Fruit fly (Drosophila melanogaster) Kc167 (cell line): ENCODE data around the gene Mip.

ENCODE experiments used
- Myc ChIP-seq: fragments of >200 bp; optimal IDR thresholded peaks from 2 replicates; lab custom pipeline; 2017; ENCODE audit warnings: missing external identifiers
- Sin3A ChIP-seq: fragments of >200 bp; optimal IDR thresholded peaks from 2 replicates; lab custom pipeline; 2018; ENCODE audit warnings: missing external identifiers
- h ChIP-seq: fragments of >200 bp; optimal IDR thresholded peaks from 3 replicates; lab custom pipeline; 2018; ENCODE audit warnings: missing external identifiers
- insv ChIP-seq: fragments of >200 bp; optimal IDR thresholded peaks from 3 replicates; lab custom pipeline; 2018; ENCODE audit warnings: missing external identifiers
- psq ChIP-seq: fragments of >200 bp; optimal IDR thresholded peaks from 2 replicates; lab custom pipeline; 2017; ENCODE audit warnings: missing external identifiers
- ttk ChIP-seq: sonication (Bioruptor generic); optimal IDR thresholded peaks from 2 replicates; lab custom pipeline; 2017; ENCODE audit warnings: missing external identifiers

The Mip gene

DNA sequence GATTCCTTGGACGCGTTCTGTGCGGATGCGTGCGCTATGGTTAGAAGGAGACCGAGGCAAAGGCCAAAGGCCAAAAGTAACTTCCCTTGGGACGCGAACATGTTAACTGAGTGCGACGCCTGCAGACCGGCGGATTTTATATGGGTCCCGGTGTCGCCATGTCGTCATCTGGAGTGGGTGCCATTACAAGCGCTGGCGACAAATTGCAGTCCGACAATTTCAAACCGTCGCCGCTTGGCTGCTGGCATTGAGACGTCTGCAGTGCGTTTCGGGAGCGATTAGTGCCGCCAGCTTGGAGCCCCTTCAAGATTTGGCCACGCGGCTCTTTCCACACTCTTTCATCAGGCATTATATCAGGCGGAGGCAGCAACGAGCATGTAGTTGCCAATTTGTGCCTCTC is 8.2 kb downstream of the Mip start, which contains the start of gene CG13727:
CG13727 (minus strand) TSS at position 101 of the 400 bp plus-strand sequence.
- TF ChIP-seq Sin3A: no peak
- no peak for TF ChIP-seq insv (lab: Kevin White, UChicago)
- TF ChIP-seq ttk (lab: Kevin White, UChicago): no peak
- TF ChIP-seq psq (lab: Kevin White, UChicago): no peak
- no peak for TF ChIP-seq Myc (lab: Kevin White, UChicago)
- no peak for TF ChIP-seq h (lab: Kevin White, UChicago)

- TF ChIP-seq insv (lab: Kevin White, UChicago) (no peak), psq (lab: Kevin White, UChicago) (no peak), Sin3A (no peak), h (lab: Kevin White, UChicago) (no peak), Myc (lab: Kevin White, UChicago) (no peak), ttk (lab: Kevin White, UChicago) (no peak)
Measured at dm6 chr3L:17339756-17340155, 9.7 kb downstream of the Mip start.

DNA sequence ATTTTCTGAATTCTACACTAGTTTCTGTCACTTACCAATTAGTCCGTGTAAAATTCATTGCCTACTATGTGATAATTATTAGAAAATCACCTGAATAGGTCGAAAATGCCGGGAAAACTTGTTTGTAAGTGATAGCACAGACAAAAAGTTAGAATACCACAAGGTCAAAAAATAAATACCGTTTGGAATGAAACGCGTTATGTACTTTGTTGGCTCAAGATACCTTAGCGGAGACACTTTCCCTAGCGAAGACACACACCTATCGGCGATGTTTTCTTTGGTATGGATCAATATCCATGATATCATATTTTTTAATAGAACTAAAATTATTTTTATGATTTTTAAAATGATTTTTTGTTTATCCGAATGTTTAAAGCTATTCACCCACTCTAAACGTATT is 10.3 kb downstream of the Mip start, which contains the start of gene CG6479:
CG6479 (minus strand) TSS at position 141 of the 400 bp plus-strand sequence.
- no peak for TF ChIP-seq Myc (lab: Kevin White, UChicago)
- TF ChIP-seq ttk (lab: Kevin White, UChicago): no peak
- TF ChIP-seq psq (lab: Kevin White, UChicago): no peak
- no peak for TF ChIP-seq Sin3A
- TF ChIP-seq insv (lab: Kevin White, UChicago): no peak
- TF ChIP-seq h (lab: Kevin White, UChicago): no peak

DNA sequence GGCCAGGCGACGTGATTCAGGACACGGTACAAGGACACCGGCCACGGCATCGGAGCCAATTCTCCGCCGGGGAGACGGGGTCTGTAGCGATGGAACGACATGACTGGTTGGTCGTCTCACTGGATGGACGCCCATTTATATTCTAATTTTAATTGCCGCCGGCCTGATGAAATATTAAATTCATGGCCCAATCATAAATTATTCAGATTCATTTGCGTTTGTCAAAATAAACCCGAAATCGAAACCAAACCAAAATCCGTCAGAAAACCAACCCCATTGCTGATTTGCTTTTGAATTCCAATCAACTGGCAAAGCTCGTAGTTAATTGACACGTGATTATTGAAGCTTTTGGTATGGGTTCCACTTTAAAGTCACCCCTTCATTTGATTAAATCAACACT is 20.4 kb downstream of the Mip start, which contains the start of gene Or74a:
Or74a (minus strand) TSS at position 101 of the 400 bp plus-strand sequence.
- TF ChIP-seq Myc (lab: Kevin White, UChicago) (no peak), psq (lab: Kevin White, UChicago) (no peak), Sin3A (no peak), insv (lab: Kevin White, UChicago) (no peak), ttk (lab: Kevin White, UChicago) (no peak), h (lab: Kevin White, UChicago) (no peak)

DNA sequence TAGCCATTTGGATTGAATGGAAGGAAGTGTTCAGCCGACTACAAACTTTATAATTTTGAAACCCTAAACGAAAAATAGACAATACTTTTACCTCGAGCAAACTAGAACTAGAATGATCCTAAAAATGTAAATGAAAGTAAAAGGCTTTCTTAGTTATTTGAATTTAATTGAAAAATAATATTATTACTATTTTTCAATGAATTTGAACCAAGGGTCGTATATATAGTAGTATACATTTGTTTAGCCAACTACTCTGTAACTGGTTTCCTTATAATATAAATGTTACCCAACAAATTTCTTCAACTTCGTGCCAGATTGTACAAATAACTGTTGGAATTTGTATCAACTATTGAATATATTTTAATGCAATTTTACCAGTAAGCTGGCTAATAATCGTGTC is 24.0 kb downstream of the Mip start, which contains the start of gene CG13725:
CG13725 (minus strand) TSS at position 101 of the 400 bp plus-strand sequence.
- TF ChIP-seq ttk (lab: Kevin White, UChicago) (no peak), Myc (lab: Kevin White, UChicago) (no peak), Sin3A (no peak), h (lab: Kevin White, UChicago) (no peak), insv (lab: Kevin White, UChicago) (no peak), psq (lab: Kevin White, UChicago) (no peak)

DNA sequence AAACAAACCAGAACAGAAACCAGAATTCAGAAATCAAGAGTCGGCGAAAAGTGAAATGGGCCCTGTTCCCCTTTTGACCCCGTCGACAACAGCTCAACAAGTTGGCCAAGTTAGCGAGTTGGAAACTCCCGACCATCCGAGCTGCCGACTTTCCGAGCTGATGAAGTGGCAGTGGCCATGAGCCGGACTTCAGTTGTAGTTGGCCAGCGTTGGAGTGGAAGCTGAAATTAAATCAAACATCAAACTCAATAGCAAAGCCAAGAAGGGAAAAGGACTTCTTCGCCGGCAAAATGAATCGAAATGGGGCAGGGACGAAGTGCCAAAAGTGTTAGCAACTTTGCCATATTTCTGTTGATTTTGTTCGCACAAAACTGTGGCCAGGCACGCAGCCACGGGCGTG is 26.9 kb downstream of the Mip start, which contains the start of gene CG13724:
CG13724 (plus strand) TSS at position 301 of the 400 bp plus-strand sequence.
- TF ChIP-seq h (lab: Kevin White, UChicago) (no peak), insv (lab: Kevin White, UChicago) (no peak), ttk (lab: Kevin White, UChicago) (no peak), Sin3A (no peak), Myc (lab: Kevin White, UChicago) (no peak), psq (lab: Kevin White, UChicago) (no peak)

DNA sequence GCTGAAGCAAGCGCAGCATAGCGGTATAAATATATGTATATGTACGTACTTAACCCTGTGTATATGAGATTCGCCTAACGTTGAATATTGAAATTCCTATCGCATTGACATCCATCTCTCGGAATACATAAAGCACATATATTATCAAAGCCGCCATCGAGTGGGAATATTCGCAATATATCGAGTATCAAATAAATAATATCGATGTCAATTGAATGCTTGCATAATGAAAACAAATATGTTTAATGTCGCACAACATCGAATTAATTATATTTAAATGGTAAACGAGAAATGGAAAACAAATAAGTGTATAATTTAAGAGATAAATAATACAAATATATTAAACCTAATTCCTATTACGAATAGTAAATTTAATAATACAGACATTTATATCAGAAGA is 28.8 kb downstream of the Mip start, which contains the start of gene ND-24L:
ND-24L (minus strand) TSS at position 101 of the 400 bp plus-strand sequence.
- TF ChIP-seq h (lab: Kevin White, UChicago): no peak
- TF ChIP-seq Sin3A: no peak
- TF ChIP-seq psq (lab: Kevin White, UChicago): no peak
- TF ChIP-seq insv (lab: Kevin White, UChicago): no peak
- no peak for TF ChIP-seq ttk (lab: Kevin White, UChicago)
- no peak for TF ChIP-seq Myc (lab: Kevin White, UChicago)

dm6 chr3L:17316220-17316619 is 33.2 kb downstream of the Mip start:
- no peak for TF ChIP-seq insv (lab: Kevin White, UChicago)
- no peak for TF ChIP-seq Myc (lab: Kevin White, UChicago)
- no peak for TF ChIP-seq ttk (lab: Kevin White, UChicago)
- no peak for TF ChIP-seq Sin3A
- no peak for TF ChIP-seq psq (lab: Kevin White, UChicago)
- TF ChIP-seq h (lab: Kevin White, UChicago): no peak

- no peak for TF ChIP-seq Sin3A
- TF ChIP-seq h (lab: Kevin White, UChicago): no peak
- no peak for TF ChIP-seq ttk (lab: Kevin White, UChicago)
- no peak for TF ChIP-seq insv (lab: Kevin White, UChicago)
- no peak for TF ChIP-seq Myc (lab: Kevin White, UChicago)
- no peak for TF ChIP-seq psq (lab: Kevin White, UChicago)
Measured at dm6 chr3L:17310509-17310908, 39.0 kb downstream of the Mip start.
